Worm (Caenorhabditis elegans): ENCODE data around the gene ipla-1.

DNA sequence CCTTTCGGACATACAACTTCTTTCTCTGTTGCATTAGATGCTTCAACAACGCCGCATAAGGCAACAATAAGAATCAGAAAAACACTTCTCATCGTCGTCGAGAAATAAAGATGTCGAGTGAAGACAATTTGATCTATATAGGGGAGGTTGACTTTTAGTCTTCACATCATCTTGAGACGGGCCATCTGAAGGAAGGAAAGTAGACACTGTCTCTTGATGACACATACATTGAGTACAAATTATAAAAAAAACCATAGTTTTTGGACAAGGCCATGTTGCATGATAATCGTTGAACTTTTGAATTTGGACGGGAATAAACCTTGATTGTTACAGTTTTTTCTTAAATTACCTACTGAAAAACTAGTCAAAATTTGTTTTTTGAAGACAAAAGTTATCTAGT lies 20.5 kb upstream of the ipla-1 start, which contains the start of gene clec-139:
- no peak for TF ChIP-seq nhr-12 (tag; optimal IDR thresholded peaks at IDR 0.05)
- no peak for TF ChIP-seq unc-62 (GFP tag; optimal IDR thresholded peaks at IDR 0.05)
- no peak for TF ChIP-seq snpc-4 (tag; optimal IDR thresholded peaks at IDR 0.05)
- TF ChIP-seq blmp-1 (tag; optimal IDR thresholded peaks at IDR 0.05): no peak
- no peak for TF ChIP-seq nhr-237 (tag; optimal IDR thresholded peaks at IDR 0.05)
- no peak for TF ChIP-seq nhr-28 (tag; optimal IDR thresholded peaks at IDR 0.05)
- TF ChIP-seq flh-1 (GFP tag; optimal IDR thresholded peaks at IDR 0.05): no peak
- no peak for TF ChIP-seq ztf-11 (tag; optimal IDR thresholded peaks at IDR 0.05)
- TF ChIP-seq ces-1 (GFP tag; optimal IDR thresholded peaks at IDR 0.05): no peak
